Fruit fly (Drosophila melanogaster) whole organism, embryonic: ENCODE measurements around the gene Tom.

Experiments used
- Abd-B ChIP-seq: fragments of 200-800 bp; sonication (Bioruptor generic); optimal IDR thresholded peaks from 2 replicates; lab custom pipeline; 2018; ENCODE audit warnings: missing biosample characterization, mild to moderate bottlenecking, missing genetic modification characterization, moderate library complexity
- Aef1 ChIP-seq: fragments of 200-800 bp; sonication (Bioruptor generic); IDR thresholded peaks from 3 replicates; pipeline ENCODE4 v1.3.6; 2022; ENCODE audit warnings: missing biosample characterization, missing genetic modification characterization
- Atf6 ChIP-seq: fragments of 200-800 bp; sonication (Bioruptor generic); IDR thresholded peaks from 2 replicates; pipeline ENCODE4 v1.3.6; 2022; ENCODE audit warnings: missing biosample characterization, missing genetic modification characterization
- CG10543 ChIP-seq: fragments of 200-800 bp; sonication (Bioruptor generic); optimal IDR thresholded peaks from 3 replicates; lab custom pipeline; 2017; ENCODE audit warnings: missing biosample characterization, mild to moderate bottlenecking, missing genetic modification characterization, moderate library complexity
- CG11560 ChIP-seq: fragments of 200-800 bp; sonication (Bioruptor generic); IDR thresholded peaks from 3 replicates; pipeline ENCODE4 v1.3.6; 2022; ENCODE audit warnings: missing biosample characterization, missing genetic modification characterization
- CG12659 ChIP-seq: fragments of 200-800 bp; sonication (Bioruptor generic); optimal IDR thresholded peaks from 3 replicates; lab custom pipeline; 2017; ENCODE audit warnings: mild to moderate bottlenecking, missing biosample characterization, missing genetic modification reagents, missing genetic modification characterization
- CG14860 ChIP-seq: fragments of 200-800 bp; sonication (Bioruptor generic); IDR thresholded peaks from 3 replicates; pipeline ENCODE4 v1.3.6; 2022; ENCODE audit warnings: missing biosample characterization, missing genetic modification characterization; ENCODE audit not compliant: partially characterized antibody
- CG1529 ChIP-seq: fragments of 200-800 bp; sonication (Bioruptor generic); optimal IDR thresholded peaks from 3 replicates; lab custom pipeline; 2018; ENCODE audit warnings: missing biosample characterization, missing genetic modification characterization
- CG15696 ChIP-seq: fragments of 200-800 bp; sonication (Bioruptor generic); optimal IDR thresholded peaks from 2 replicates; lab custom pipeline; 2019; ENCODE audit warnings: missing biosample characterization, mild to moderate bottlenecking, missing genetic modification characterization, moderate library complexity
- CG16815 ChIP-seq: fragments of 200-800 bp; sonication (Bioruptor generic); optimal IDR thresholded peaks from 3 replicates; lab custom pipeline; 2017; ENCODE audit warnings: missing biosample characterization, mild to moderate bottlenecking, missing genetic modification characterization
- CG17361 ChIP-seq: fragments of 200-800 bp; sonication (Bioruptor generic); IDR thresholded peaks from 3 replicates; pipeline ENCODE4 v1.3.6; 2022; ENCODE audit warnings: missing biosample characterization, missing genetic modification characterization
- CG1832 ChIP-seq: fragments of 200-800 bp; sonication (Bioruptor generic); optimal IDR thresholded peaks from 2 replicates; lab custom pipeline; 2017; ENCODE audit warnings: missing biosample characterization, mild to moderate bottlenecking, missing genetic modification characterization, inconsistent platforms
- CG18764 ChIP-seq: fragments of 200-800 bp; sonication (Bioruptor generic); optimal IDR thresholded peaks from 3 replicates; lab custom pipeline; 2016; ENCODE audit warnings: missing biosample characterization, missing genetic modification characterization
- CG30403 ChIP-seq: fragments of 200-800 bp; sonication (Bioruptor generic); optimal IDR thresholded peaks from 3 replicates; lab custom pipeline; 2016; ENCODE audit warnings: missing biosample characterization, missing genetic modification characterization
- CG32767 ChIP-seq: fragments of 200-800 bp; sonication (Bioruptor generic); IDR thresholded peaks from 2 replicates; pipeline ENCODE4 v1.3.6; 2022; ENCODE audit warnings: missing biosample characterization, missing genetic modification characterization
- CG33213 ChIP-seq: fragments of 200-800 bp; sonication (Bioruptor generic); optimal IDR thresholded peaks from 3 replicates; lab custom pipeline; 2016; ENCODE audit warnings: missing biosample characterization, missing genetic modification characterization
- CG4617 ChIP-seq: fragments of 200-800 bp; sonication (Bioruptor generic); optimal IDR thresholded peaks from 3 replicates; lab custom pipeline; 2016; ENCODE audit warnings: missing biosample characterization, missing genetic modification characterization, borderline replicate concordance
- CG4820 ChIP-seq: fragments of 200-800 bp; sonication (Bioruptor generic); optimal IDR thresholded peaks from 3 replicates; lab custom pipeline; 2016; ENCODE audit warnings: missing biosample characterization, missing genetic modification characterization
- CG6175 ChIP-seq: fragments of 200-800 bp; sonication (Bioruptor generic); IDR thresholded peaks from 3 replicates; pipeline ENCODE4 v1.3.6; 2022; ENCODE audit warnings: missing biosample characterization, missing genetic modification characterization
- CG8388 ChIP-seq: fragments of 200-800 bp; sonication (Bioruptor generic); optimal IDR thresholded peaks from 2 replicates; lab custom pipeline; 2019; ENCODE audit warnings: missing biosample characterization, mild to moderate bottlenecking, missing genetic modification characterization, moderate library complexity
- CG8944 ChIP-seq: fragments of 200-800 bp; sonication (Bioruptor generic); optimal IDR thresholded peaks from 3 replicates; lab custom pipeline; 2016; ENCODE audit warnings: missing biosample characterization, missing genetic modification characterization
- CkIIα-i1 ChIP-seq: fragments of 200-800 bp; sonication (Bioruptor generic); IDR thresholded peaks from 2 replicates; pipeline ENCODE4 v1.3.6; 2022; ENCODE audit warnings: missing biosample characterization, missing genetic modification characterization
- Dip3 ChIP-seq: fragments of 200-800 bp; sonication (Bioruptor generic); optimal IDR thresholded peaks from 3 replicates; lab custom pipeline; 2016; ENCODE audit warnings: missing biosample characterization, missing genetic modification characterization
- Dll ChIP-seq: fragments of 200-800 bp; sonication (Bioruptor generic); IDR thresholded peaks from 4 replicates; pipeline ENCODE4 v1.3.6; 2022; ENCODE audit warnings: missing biosample characterization, missing genetic modification characterization; ENCODE audit not compliant: partially characterized antibody
- HLH3B ChIP-seq: fragments of 200-800 bp; sonication (Bioruptor generic); IDR thresholded peaks from 2 replicates; pipeline ENCODE4 v1.3.6; 2022; ENCODE audit warnings: missing biosample characterization, missing genetic modification characterization
- Nf-YB ChIP-seq: fragments of 200-800 bp; sonication (Bioruptor generic); optimal IDR thresholded peaks from 3 replicates; lab custom pipeline; 2019; ENCODE audit warnings: missing biosample characterization, mild to moderate bottlenecking, missing genetic modification characterization, moderate library complexity
- Taf1 ChIP-seq: fragments of 200-800 bp; sonication (Bioruptor generic); IDR thresholded peaks from 2 replicates; pipeline ENCODE4 v1.3.6; 2022; ENCODE audit warnings: missing biosample characterization, missing genetic modification characterization
- YL-1 ChIP-seq: fragments of 200-800 bp; sonication (Bioruptor generic); optimal IDR thresholded peaks from 3 replicates; lab custom pipeline; 2017; ENCODE audit warnings: missing biosample characterization, mild to moderate bottlenecking, missing genetic modification characterization
- abd-A ChIP-seq: fragments of 200-800 bp; sonication (Bioruptor generic); optimal IDR thresholded peaks from 3 replicates; lab custom pipeline; 2019; ENCODE audit warnings: missing biosample characterization, mild to moderate bottlenecking, missing genetic modification characterization, moderate library complexity
- amos ChIP-seq: fragments of 200-800 bp; sonication (Bioruptor generic); IDR thresholded peaks from 2 replicates; pipeline ENCODE4 v1.3.6; 2022; ENCODE audit warnings: missing biosample characterization, missing genetic modification characterization; ENCODE audit not compliant: partially characterized antibody
- danr ChIP-seq: fragments of 200-800 bp; sonication (Bioruptor generic); IDR thresholded peaks from 2 replicates; pipeline ENCODE4 v1.3.6; 2022; ENCODE audit warnings: missing biosample characterization, missing genetic modification characterization
- ems ChIP-seq: fragments of 200-800 bp; sonication (Bioruptor generic); optimal IDR thresholded peaks from 3 replicates; lab custom pipeline; 2016; ENCODE audit warnings: missing biosample characterization, missing genetic modification characterization
- gcm ChIP-seq: fragments of 200-800 bp; sonication (Bioruptor generic); optimal IDR thresholded peaks from 2 replicates; lab custom pipeline; 2019; ENCODE audit warnings: missing biosample characterization, mild to moderate bottlenecking, missing genetic modification characterization, moderate library complexity
- gem ChIP-seq: fragments of 200-800 bp; sonication (Bioruptor generic); optimal IDR thresholded peaks from 2 replicates; lab custom pipeline; 2019; ENCODE audit warnings: missing biosample characterization, mild to moderate bottlenecking, missing genetic modification characterization, moderate library complexity
- hbn ChIP-seq: fragments of 200-800 bp; sonication (Bioruptor generic); IDR thresholded peaks from 2 replicates; pipeline ENCODE4 v1.3.6; 2022; ENCODE audit warnings: missing biosample characterization, missing genetic modification characterization; ENCODE audit not compliant: partially characterized antibody
- ind ChIP-seq: fragments of 200-800 bp; sonication (Bioruptor generic); optimal IDR thresholded peaks from 3 replicates; lab custom pipeline; 2016; ENCODE audit warnings: missing biosample characterization, missing genetic modification characterization
- lmd ChIP-seq: fragments of 200-800 bp; sonication (Bioruptor generic); IDR thresholded peaks from 2 replicates; pipeline ENCODE4 v1.3.6; 2022; ENCODE audit warnings: missing biosample characterization, missing genetic modification characterization
- repo ChIP-seq: fragments of 200-800 bp; sonication (Bioruptor generic); optimal IDR thresholded peaks from 2 replicates; lab custom pipeline; 2016; ENCODE audit warnings: missing biosample characterization, missing genetic modification characterization
- shn ChIP-seq: fragments of 200-800 bp; sonication (Bioruptor generic); optimal IDR thresholded peaks from 3 replicates; lab custom pipeline; 2016; ENCODE audit warnings: missing biosample characterization, missing genetic modification characterization
- sna ChIP-seq: fragments of 200-800 bp; sonication (Bioruptor generic); IDR thresholded peaks from 2 replicates; pipeline ENCODE4 v1.3.6; 2022; ENCODE audit warnings: missing biosample characterization, missing genetic modification characterization; ENCODE audit not compliant: partially characterized antibody
- tll ChIP-seq, 2 experiments: fragments of 200-800 bp in 1 of 2; fragments of >200 bp in 1 of 2; sonication (Bioruptor generic) in 1 of 2; optimal IDR thresholded peaks; 2 replicates each; lab custom pipeline; 2017 to 2019; ENCODE audit warnings: missing biosample characterization in 2 of 2, missing genetic modification characterization in 2 of 2, mild to moderate bottlenecking in 1 of 2, moderate library complexity in 1 of 2
- trem ChIP-seq: fragments of 200-800 bp; optimal IDR thresholded peaks from 3 replicates; lab custom pipeline; 2019; ENCODE audit warnings: missing biosample characterization, mild to moderate bottlenecking, missing genetic modification characterization, moderate library complexity
- vnd ChIP-seq: fragments of 200-800 bp; sonication (Bioruptor generic); IDR thresholded peaks from 3 replicates; pipeline ENCODE4 v1.3.6; 2022; ENCODE audit warnings: missing biosample characterization, missing genetic modification characterization; ENCODE audit not compliant: partially characterized antibody
- z ChIP-seq: fragments of 200-800 bp; sonication (Bioruptor generic); IDR thresholded peaks from 3 replicates; pipeline ENCODE4 v1.3.6; 2022; ENCODE audit warnings: missing biosample characterization, missing genetic modification characterization
- zen ChIP-seq: fragments of 200-800 bp; sonication (Bioruptor generic); optimal IDR thresholded peaks from 3 replicates; lab custom pipeline; 2018; ENCODE audit warnings: missing biosample characterization, mild to moderate bottlenecking, missing genetic modification characterization, moderate library complexity
- zen2 ChIP-seq: fragments of 200-800 bp; sonication (Bioruptor generic); IDR thresholded peaks from 3 replicates; pipeline ENCODE4 v1.3.6; 2022; ENCODE audit warnings: missing biosample characterization, missing genetic modification characterization; ENCODE audit not compliant: partially characterized antibody
- zf30C ChIP-seq: fragments of 200-800 bp; sonication (Bioruptor generic); optimal IDR thresholded peaks from 3 replicates; lab custom pipeline; 2018; ENCODE audit warnings: missing biosample characterization, mild to moderate bottlenecking, missing genetic modification characterization

Gene Tom

DNA sequence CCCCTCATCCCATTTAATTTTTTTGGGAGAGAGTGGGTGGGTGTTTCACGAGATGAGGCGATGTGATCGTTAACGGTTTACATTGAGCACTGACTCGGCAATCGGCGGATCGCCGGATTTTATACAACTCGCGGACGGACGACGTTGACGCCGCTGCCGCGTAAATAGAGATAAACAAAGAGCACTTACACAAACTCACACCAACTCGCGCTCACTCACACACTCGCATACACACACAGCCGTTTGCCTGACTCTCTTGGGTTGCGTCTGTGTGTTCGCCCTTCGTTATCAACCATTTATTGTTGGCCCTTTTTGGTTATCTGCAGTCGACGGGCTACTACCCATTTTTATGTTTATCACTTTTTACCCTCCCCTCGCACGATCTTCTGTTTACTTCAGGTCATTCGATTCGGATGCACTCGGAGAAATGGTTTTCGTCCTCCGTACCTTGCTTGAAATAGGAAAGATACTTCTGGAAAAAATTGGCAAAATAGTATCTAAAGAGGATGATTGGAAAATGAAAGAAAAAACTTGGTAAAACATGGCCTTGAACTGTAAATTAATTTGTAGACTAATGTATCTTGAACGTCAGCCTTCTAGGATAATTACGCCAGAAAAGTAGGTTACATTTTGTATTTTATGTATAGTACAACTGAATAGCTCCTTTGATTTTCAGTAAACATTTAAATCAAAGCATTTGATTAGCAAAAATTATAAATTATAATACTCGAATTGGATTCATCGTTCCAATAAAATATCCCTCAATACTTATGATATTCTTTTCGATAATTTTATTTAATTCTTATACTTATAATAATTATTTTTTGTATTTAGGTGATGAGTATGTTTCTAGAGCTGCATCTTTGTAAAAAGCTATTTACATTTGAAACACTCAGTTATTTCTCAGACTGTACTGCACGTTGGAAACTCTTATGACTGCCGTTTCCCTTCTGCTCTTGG lies 8.7 kb downstream of the Tom start (continued):
- TF ChIP-seq abd-A (peak; percentile 63), z (GFP tag; lab: Robert Waterston, UW) (peak; percentile 72; the same call in 2 of the 3 replicates), zen2 (GFP tag; lab: Robert Waterston, UW) (0 out of 3 replicates have a peak, but pooled peaks have one; percentile 17), CG8388 (peak; percentile 17), CG17361 (GFP tag; lab: Robert Waterston, UW) (peak; percentile 91), CG14860 (GFP tag; lab: Robert Waterston, UW) (no peak), Nf-YB (GFP tag; lab: Kevin White, UChicago) (peak; percentile 37), HLH3B (GFP tag; lab: Robert Waterston, UW) (peak; percentile 43), CG10543 (GFP tag; lab: Kevin White, UChicago) (peak; percentile 81), ems (GFP tag; lab: Kevin White, UChicago) (peak; percentile 29), CG33213 (GFP tag; lab: Kevin White, UChicago) (no peak), CG1832 (GFP tag; lab: Kevin White, UChicago) (no peak), CG4820 (GFP tag; lab: Kevin White, UChicago) (peak; percentile 22), CG32767 (no peak), vnd (GFP tag; lab: Robert Waterston, UW) (no peak), zen (tag; lab: Kevin White, UChicago) (peak; percentile 41), CG30403 (GFP tag; lab: Kevin White, UChicago) (peak; percentile 60), CG4617 (peak; percentile 3), CG12659 (GFP tag; lab: Kevin White, UChicago) (peak; percentile 10), zf30C (GFP tag; lab: Kevin White, UChicago) (peak; percentile 92), YL-1 (GFP tag; lab: Kevin White, UChicago) (peak; percentile 35), Atf6 (GFP tag; lab: Robert Waterston, UW) (0 out of 2 replicates have a peak, but pooled peaks have one; percentile 8), lmd (GFP tag; lab: Robert Waterston, UW) (peak; percentile 49; the same call in 1 of the 2 replicates), CkIIα-i1 (GFP tag; lab: Robert Waterston, UW) (no peak), CG1529 (GFP tag; lab: Kevin White, UChicago) (peak; percentile 11), CG18764 (no peak), ind (GFP tag; lab: Kevin White, UChicago) (peak; percentile 5), trem (tag; lab: Kevin White, UChicago) (peak; percentile 41), repo (GFP tag; lab: Kevin White, UChicago) (no peak), Abd-B (GFP tag; lab: Kevin White, UChicago) (peak; percentile 59), Aef1 (GFP tag; lab: Robert Waterston, UW) (no peak), CG16815 (GFP tag; lab: Kevin White, UChicago) (peak; percentile 67), CG15696 (tag; lab: Kevin White, UChicago) (peak; percentile 75), CG8944 (GFP tag; lab: Kevin White, UChicago) (peak; percentile 42), gcm (peak; percentile 31), Dll (GFP tag; lab: Robert Waterston, UW) (0 out of 4 replicates have a peak, but pooled peaks have one; percentile 36), shn (GFP tag; lab: Kevin White, UChicago) (peak; percentile 48), tll (GFP tag; optimal IDR thresholded peaks at IDR 0.05; lab: Kevin White, UChicago) (peak in 1 of 2 experiments; percentile 93), CG11560 (tag; lab: Robert Waterston, UW) (no peak), hbn (GFP tag; lab: Robert Waterston, UW) (0 out of 2 replicates have a peak, but pooled peaks have one; percentile 33), sna (GFP tag; lab: Robert Waterston, UW) (peak; percentile 60; the same call in 1 of the 2 replicates), Dip3 (GFP tag; lab: Kevin White, UChicago) (no peak), danr (GFP tag; lab: Robert Waterston, UW) (no peak), gem (tag; lab: Kevin White, UChicago) (peak; percentile 64), amos (GFP tag; lab: Robert Waterston, UW) (peak; percentile 41; the same call in 1 of the 2 replicates), Taf1 (GFP tag; lab: Robert Waterston, UW) (no peak), CG6175 (no peak)
